Fruit fly (Drosophila melanogaster) whole organism, embryonic: ENCODE results near the gene Rab3GAP1.

Source experiments
- Awh ChIP-seq: fragments of 200-800 bp; sonication (Bioruptor generic); IDR thresholded peaks from 2 replicates; pipeline ENCODE4, ENCODE4 v1.3.6; 2022; ENCODE audit warnings: missing biosample characterization, missing genetic modification characterization
- Blimp-1 ChIP-seq: fragments of 200-800 bp; sonication (Bioruptor generic); optimal IDR thresholded peaks from 3 replicates; lab custom pipeline; 2018; ENCODE audit warnings: missing biosample characterization, missing genetic modification characterization, mild to moderate bottlenecking, moderate library complexity, missing genetic modification reagents
- CG10321 ChIP-seq: fragments of 200-800 bp; sonication (Bioruptor generic); IDR thresholded peaks from 2 replicates; pipeline ENCODE4 v1.3.6; 2022; ENCODE audit warnings: missing biosample characterization, missing genetic modification characterization
- CG12299 ChIP-seq: fragments of 200-800 bp; sonication (Bioruptor generic); optimal IDR thresholded peaks from 2 replicates; lab custom pipeline; 2018; ENCODE audit warnings: missing biosample characterization, mild to moderate bottlenecking, missing genetic modification characterization
- CG12391 ChIP-seq: fragments of 200-800 bp; sonication (Bioruptor generic); optimal IDR thresholded peaks from 3 replicates; lab custom pipeline; 2018; ENCODE audit warnings: missing biosample characterization, mild to moderate bottlenecking, missing genetic modification characterization, moderate library complexity
- CG12942 ChIP-seq: fragments of 200-800 bp; sonication (Bioruptor generic); optimal IDR thresholded peaks from 3 replicates; lab custom pipeline; 2016; ENCODE audit warnings: missing biosample characterization, missing genetic modification characterization
- CG13287 ChIP-seq: fragments of 200-800 bp; sonication (Bioruptor generic); IDR thresholded peaks from 2 replicates; pipeline ENCODE4 v1.3.6; 2022; ENCODE audit warnings: missing biosample characterization, missing genetic modification characterization; ENCODE audit not compliant: partially characterized antibody
- CG14860 ChIP-seq: fragments of 200-800 bp; sonication (Bioruptor generic); IDR thresholded peaks from 3 replicates; pipeline ENCODE4 v1.3.6; 2022; ENCODE audit warnings: missing biosample characterization, missing genetic modification characterization; ENCODE audit not compliant: partially characterized antibody
- CG15073 ChIP-seq: fragments of 200-800 bp; sonication (Bioruptor generic); optimal IDR thresholded peaks from 2 replicates; lab custom pipeline; 2016; ENCODE audit warnings: missing biosample characterization, missing genetic modification characterization
- CG15269 ChIP-seq: fragments of 200-800 bp; sonication (Bioruptor generic); optimal IDR thresholded peaks from 2 replicates; lab custom pipeline; 2018; ENCODE audit warnings: missing biosample characterization, mild to moderate bottlenecking, missing genetic modification characterization, moderate library complexity
- CG15479 ChIP-seq: fragments of 200-800 bp; sonication (Bioruptor generic); optimal IDR thresholded peaks from 3 replicates; lab custom pipeline; 2019; ENCODE audit warnings: missing biosample characterization, mild to moderate bottlenecking, missing genetic modification characterization, moderate library complexity
- CG17568 ChIP-seq: fragments of 200-800 bp; sonication (Bioruptor generic); optimal IDR thresholded peaks from 2 replicates; lab custom pipeline; 2018; ENCODE audit warnings: missing biosample characterization, mild to moderate bottlenecking, missing genetic modification characterization, moderate library complexity
- CG18262 ChIP-seq: fragments of 200-800 bp; optimal IDR thresholded peaks from 3 replicates; lab custom pipeline; 2019; ENCODE audit warnings: missing biosample characterization, mild to moderate bottlenecking, missing genetic modification characterization, moderate library complexity
- CG2202 ChIP-seq: fragments of 200-800 bp; sonication (Bioruptor generic); optimal IDR thresholded peaks from 2 replicates; lab custom pipeline; 2018; ENCODE audit warnings: missing biosample characterization, mild to moderate bottlenecking, missing genetic modification characterization
- CG30020 ChIP-seq: fragments of 200-800 bp; optimal IDR thresholded peaks from 2 replicates; lab custom pipeline; 2019; ENCODE audit warnings: missing biosample characterization, mild to moderate bottlenecking, missing genetic modification characterization, moderate library complexity
- CG3065 ChIP-seq: fragments of 200-800 bp; sonication (Bioruptor generic); optimal IDR thresholded peaks from 2 replicates; lab custom pipeline; 2016; ENCODE audit warnings: missing biosample characterization, missing genetic modification characterization
- CG34224 ChIP-seq: fragments of 200-800 bp; sonication (Bioruptor generic); IDR thresholded peaks from 3 replicates; pipeline ENCODE4 v1.3.6; 2022; ENCODE audit warnings: missing biosample characterization, missing genetic modification characterization; ENCODE audit not compliant: partially characterized antibody
- CG3726 ChIP-seq: fragments of 200-800 bp; sonication (Bioruptor generic); IDR thresholded peaks from 3 replicates; pipeline ENCODE4, ENCODE4 v1.3.6; 2022; ENCODE audit warnings: missing biosample characterization, missing genetic modification characterization
- CG43689 ChIP-seq: fragments of 200-800 bp; sonication (Bioruptor generic); IDR thresholded peaks from 2 replicates; pipeline ENCODE4 v1.3.6; 2022; ENCODE audit warnings: missing biosample characterization, missing genetic modification characterization
- CG7372 ChIP-seq: fragments of 200-800 bp; sonication (Bioruptor generic); IDR thresholded peaks from 2 replicates; pipeline ENCODE4 v1.3.6; 2022; ENCODE audit warnings: missing biosample characterization, missing genetic modification characterization
- CHES-1-like ChIP-seq: fragments of 200-800 bp; sonication (Bioruptor generic); optimal IDR thresholded peaks from 2 replicates; lab custom pipeline; 2016; ENCODE audit warnings: missing biosample characterization, missing genetic modification characterization
- Camta ChIP-seq: fragments of 200-800 bp; sonication (Bioruptor generic); optimal IDR thresholded peaks from 2 replicates; lab custom pipeline; 2016; ENCODE audit warnings: missing biosample characterization, missing genetic modification characterization
- Deaf1 ChIP-seq: fragments of 200-800 bp; optimal IDR thresholded peaks from 3 replicates; lab custom pipeline; 2019; ENCODE audit warnings: missing biosample characterization, mild to moderate bottlenecking, missing genetic modification characterization, moderate library complexity
- Dll ChIP-seq: fragments of 200-800 bp; sonication (Bioruptor generic); IDR thresholded peaks from 4 replicates; pipeline ENCODE4 v1.3.6; 2022; ENCODE audit warnings: missing biosample characterization, missing genetic modification characterization; ENCODE audit not compliant: partially characterized antibody
- ERR ChIP-seq: fragments of 200-800 bp; sonication (Bioruptor generic); optimal IDR thresholded peaks from 2 replicates; lab custom pipeline; 2016; ENCODE audit warnings: missing biosample characterization, missing genetic modification characterization
- Ets97D ChIP-seq: fragments of 200-800 bp; sonication (Bioruptor generic); optimal IDR thresholded peaks from 3 replicates; lab custom pipeline; 2016; ENCODE audit warnings: missing biosample characterization, missing genetic modification characterization
- HLHmδ ChIP-seq: fragments of 200-800 bp; sonication (Bioruptor generic); optimal IDR thresholded peaks from 2 replicates; lab custom pipeline; 2018; ENCODE audit warnings: missing biosample characterization, mild to moderate bottlenecking, missing genetic modification characterization, moderate library complexity
- Meics ChIP-seq: fragments of 200-800 bp; sonication (Bioruptor generic); optimal IDR thresholded peaks from 2 replicates; lab custom pipeline; 2017; ENCODE audit warnings: missing biosample characterization, mild to moderate bottlenecking, missing genetic modification characterization
- Opbp ChIP-seq: fragments of 200-800 bp; sonication (Bioruptor generic); IDR thresholded peaks from 3 replicates; pipeline ENCODE4 v1.3.6; 2022; ENCODE audit warnings: missing biosample characterization, missing genetic modification characterization; ENCODE audit not compliant: partially characterized antibody
- Pdp1 ChIP-seq, 2 experiments: fragments of 200-800 bp; sonication (Bioruptor generic); optimal IDR thresholded peaks; 3 replicates each; lab custom pipeline; 2016; ENCODE audit warnings: missing biosample characterization in 2 of 2, missing genetic modification characterization in 2 of 2, mild to moderate bottlenecking in 1 of 2, moderate library complexity in 1 of 2
- Trl ChIP-seq, 3 experiments: fragments of >200 bp in 2 of 3; fragments of 200-800 bp in 1 of 3; sonication (Bioruptor generic) in 1 of 3; optimal IDR thresholded peaks; 2 replicates in 1 of 3; 3 replicates in 2 of 3; lab custom pipeline; 2016 to 2017; ENCODE audit warnings: missing biosample characterization in 1 of 3, missing genetic modification characterization in 1 of 3
- Xbp1 ChIP-seq: fragments of 200-800 bp; sonication (Bioruptor generic); optimal IDR thresholded peaks from 3 replicates; lab custom pipeline; 2016; ENCODE audit warnings: missing biosample characterization, mild to moderate bottlenecking, missing genetic modification characterization
- cato ChIP-seq: fragments of 200-800 bp; sonication (Bioruptor generic); optimal IDR thresholded peaks from 2 replicates; lab custom pipeline; 2016; ENCODE audit warnings: missing biosample characterization, missing genetic modification characterization, borderline replicate concordance
- chm ChIP-seq: fragments of 200-800 bp; sonication (Bioruptor generic); IDR thresholded peaks from 2 replicates; pipeline ENCODE4 v1.3.6; 2022; ENCODE audit warnings: missing biosample characterization, missing genetic modification characterization
- ci ChIP-seq: fragments of 200-800 bp; sonication (Bioruptor generic); IDR thresholded peaks from 3 replicates; pipeline ENCODE4 v1.3.6; 2022; ENCODE audit warnings: missing biosample characterization, missing genetic modification characterization
- dysf ChIP-seq: fragments of 200-800 bp; sonication (Bioruptor generic); IDR thresholded peaks from 3 replicates; pipeline ENCODE4 v1.3.6; 2022; ENCODE audit warnings: missing biosample characterization, missing genetic modification characterization
- esg ChIP-seq: fragments of 200-800 bp; sonication (Bioruptor generic); conservative IDR thresholded peaks from 2 replicates; pipeline ENCODE4 v1.3.6; 2022; ENCODE audit warnings: missing biosample characterization, missing genetic modification characterization
- h ChIP-seq: fragments of >200 bp; optimal IDR thresholded peaks from 2 replicates; lab custom pipeline; 2017
- ham ChIP-seq: fragments of 200-800 bp; sonication (Bioruptor generic); IDR thresholded peaks from 2 replicates; pipeline ENCODE4 v1.3.6; 2022; ENCODE audit warnings: missing biosample characterization, missing genetic modification characterization
- hkb ChIP-seq, 2 experiments: fragments of 200-800 bp in 1 of 2; fragments of >200 bp in 1 of 2; sonication (Bioruptor generic) in 1 of 2; IDR thresholded peaks in 1 of 2; optimal IDR thresholded peaks in 1 of 2; 2 replicates each; pipeline versions ENCODE4 v1.3.6 to Lab custom; 2017 to 2022; ENCODE audit warnings: missing biosample characterization in 1 of 2, missing genetic modification characterization in 1 of 2
- luna ChIP-seq: fragments of 200-800 bp; sonication (Bioruptor generic); optimal IDR thresholded peaks from 2 replicates; lab custom pipeline; 2016; ENCODE audit warnings: missing biosample characterization, missing genetic modification characterization
- nom ChIP-seq: fragments of 200-800 bp; sonication (Bioruptor generic); optimal IDR thresholded peaks from 2 replicates; lab custom pipeline; 2017; ENCODE audit warnings: missing biosample characterization, missing genetic modification characterization, mild to moderate bottlenecking, moderate library complexity, missing genetic modification reagents
- otp ChIP-seq: fragments of 200-800 bp; sonication (Bioruptor generic); IDR thresholded peaks from 3 replicates; pipeline ENCODE4, ENCODE4 v1.3.6; 2022; ENCODE audit warnings: missing biosample characterization, missing genetic modification characterization
- schlank ChIP-seq: fragments of 200-800 bp; sonication (Bioruptor generic); optimal IDR thresholded peaks from 2 replicates; lab custom pipeline; 2018; ENCODE audit warnings: missing biosample characterization, mild to moderate bottlenecking, missing genetic modification characterization
- seq ChIP-seq: fragments of 200-800 bp; sonication (Bioruptor generic); IDR thresholded peaks from 2 replicates; pipeline ENCODE4 v1.3.6; 2022; ENCODE audit warnings: missing biosample characterization, missing genetic modification characterization
- slbo ChIP-seq: fragments of 200-800 bp; sonication (Bioruptor generic); IDR thresholded peaks from 2 replicates; pipeline ENCODE4 v1.3.6; 2022; ENCODE audit warnings: missing biosample characterization, missing genetic modification characterization
- slp2 ChIP-seq: fragments of 200-800 bp; sonication (Bioruptor generic); optimal IDR thresholded peaks from 2 replicates; lab custom pipeline; 2016; ENCODE audit warnings: missing biosample characterization, missing genetic modification characterization
- tin ChIP-seq: fragments of 200-800 bp; sonication (Bioruptor generic); optimal IDR thresholded peaks from 3 replicates; lab custom pipeline; 2016; ENCODE audit warnings: missing biosample characterization, missing genetic modification characterization
- tna ChIP-seq: fragments of 200-800 bp; sonication (Bioruptor generic); IDR thresholded peaks from 2 replicates; pipeline ENCODE4 v1.3.6; 2022; ENCODE audit warnings: missing biosample characterization, missing genetic modification characterization; ENCODE audit not compliant: partially characterized antibody
- trem ChIP-seq: fragments of 200-800 bp; optimal IDR thresholded peaks from 3 replicates; lab custom pipeline; 2019; ENCODE audit warnings: missing biosample characterization, mild to moderate bottlenecking, missing genetic modification characterization, moderate library complexity

Rab3GAP1 gene

dm6 chr2L:1617712-1618111 lies 6.8 kb upstream of the Rab3GAP1 start (continued):
- no peak for TF ChIP-seq Dll (GFP tag; lab: Robert Waterston, UW)
- peak; percentile 59 to 79 for TF ChIP-seq Trl (optimal IDR thresholded peaks at IDR 0.05; lab: Kevin White, UChicago)
- no peak for TF ChIP-seq Trl (GFP tag; optimal IDR thresholded peaks at IDR 0.05; lab: Kevin White, UChicago)
- no peak for TF ChIP-seq CG12299
- TF ChIP-seq HLHmδ (GFP tag; lab: Kevin White, UChicago) = no peak
- no peak for TF ChIP-seq Meics
- no peak for TF ChIP-seq esg (GFP tag; lab: Robert Waterston, UW)
- no peak for TF ChIP-seq CG15269 (tag; lab: Kevin White, UChicago)
- TF ChIP-seq CG43689 (GFP tag; lab: Robert Waterston, UW) = no peak
- no peak for TF ChIP-seq dysf (GFP tag; lab: Robert Waterston, UW)
- no peak for TF ChIP-seq CG15479 (GFP tag; lab: Kevin White, UChicago)
- no peak for TF ChIP-seq Pdp1 (GFP tag; optimal IDR thresholded peaks at IDR 0.05; lab: Kevin White, UChicago)
- no peak for TF ChIP-seq CG3726 (GFP tag; lab: Robert Waterston, UW)
- TF ChIP-seq CG14860 (GFP tag; lab: Robert Waterston, UW) = no peak
- peak; percentile 14 for TF ChIP-seq Ets97D (GFP tag; lab: Kevin White, UChicago)
- TF ChIP-seq CG30020 (tag; lab: Kevin White, UChicago) = no peak
- TF ChIP-seq CG12942 (GFP tag; lab: Kevin White, UChicago) = no peak
- TF ChIP-seq Camta (GFP tag; lab: Kevin White, UChicago) = no peak
- TF ChIP-seq CG15073 (GFP tag; lab: Kevin White, UChicago) = no peak
- no peak for TF ChIP-seq CG13287
- TF ChIP-seq Xbp1 (GFP tag; lab: Kevin White, UChicago) = no peak
- TF ChIP-seq CG7372 = no peak
- no peak for TF ChIP-seq hkb (optimal IDR thresholded peaks at IDR 0.05; lab: Kevin White, UChicago)
- TF ChIP-seq hkb (GFP tag; IDR thresholded peaks at IDR 0.05; lab: Robert Waterston, UW) = no peak
- 0 out of 3 replicates have a peak, but pooled peaks have one; percentile 18 for TF ChIP-seq ci (GFP tag; lab: Robert Waterston, UW)
- TF ChIP-seq trem (tag; lab: Kevin White, UChicago) = no peak
- no peak for TF ChIP-seq CG3065 (GFP tag; lab: Kevin White, UChicago)
- TF ChIP-seq h = no peak
- TF ChIP-seq Opbp = no peak
- TF ChIP-seq Awh (GFP tag; lab: Robert Waterston, UW) = no peak
- TF ChIP-seq Blimp-1 (GFP tag; lab: Kevin White, UChicago) = peak; percentile 58
- TF ChIP-seq slp2 (GFP tag; lab: Kevin White, UChicago) = no peak
- TF ChIP-seq chm (GFP tag; lab: Robert Waterston, UW) = no peak
- TF ChIP-seq otp (GFP tag; lab: Robert Waterston, UW) = no peak
- no peak for TF ChIP-seq cato (GFP tag; lab: Kevin White, UChicago)
- no peak for TF ChIP-seq tna (GFP tag; lab: Robert Waterston, UW)
- 0 out of 2 replicates have a peak, but pooled peaks have one; percentile 13 for TF ChIP-seq CG10321 (GFP tag; lab: Robert Waterston, UW)
- TF ChIP-seq schlank (tag; lab: Kevin White, UChicago) = no peak
- TF ChIP-seq ham (GFP tag; lab: Robert Waterston, UW) = no peak
- TF ChIP-seq ERR = no peak
- TF ChIP-seq CG34224 = peak; percentile 11; the same call in 1 of the 3 replicates
- peak; percentile 67 for TF ChIP-seq seq (GFP tag; lab: Robert Waterston, UW)
- TF ChIP-seq slbo (GFP tag; lab: Robert Waterston, UW) = 0 out of 2 replicates have a peak, but pooled peaks have one; percentile 6
- no peak for TF ChIP-seq CG17568
- TF ChIP-seq nom = peak; percentile 59
- no peak for TF ChIP-seq Deaf1 (tag; lab: Kevin White, UChicago)
- TF ChIP-seq CHES-1-like (GFP tag; lab: Kevin White, UChicago) = no peak
- TF ChIP-seq CG12391 (tag; lab: Kevin White, UChicago) = no peak
- TF ChIP-seq CG2202 = no peak
- no peak for TF ChIP-seq luna (GFP tag; lab: Kevin White, UChicago)
- TF ChIP-seq tin (GFP tag; lab: Kevin White, UChicago) = no peak
- TF ChIP-seq CG18262 (tag; lab: Kevin White, UChicago) = no peak
